Worm (Caenorhabditis elegans) whole organism, late embryonic: Measurements from ENCODE around the gene F13B12.2.

Source experiments
- C38D4.7 ChIP-seq: fragments of 200-800 bp; sonication (Bioruptor generic); optimal IDR thresholded peaks from 2 replicates; lab custom pipeline; 2018; ENCODE audit warnings: mild to moderate bottlenecking, missing genetic modification characterization, moderate library complexity, missing compliant biosample characterization
- F13H6.1 ChIP-seq: sonication (generic microtip); optimal IDR thresholded peaks from 2 replicates; lab custom pipeline; 2016; ENCODE audit warnings: missing genetic modification characterization, missing compliant biosample characterization
- K02D7.2 ChIP-seq: sonication (generic microtip); optimal IDR thresholded peaks from 2 replicates; lab custom pipeline; 2017; ENCODE audit warnings: mild to moderate bottlenecking, missing genetic modification characterization, missing compliant biosample characterization
- K09A11.1 ChIP-seq: sonication (generic microtip); optimal IDR thresholded peaks from 2 replicates; lab custom pipeline; 2017; ENCODE audit warnings: antibody characterized with exemption, mild to moderate bottlenecking, missing genetic modification characterization, missing compliant biosample characterization; ENCODE audit not compliant: insufficient read depth
- T23F11.4 ChIP-seq: fragments of 200-800 bp; sonication (Bioruptor generic); optimal IDR thresholded peaks from 2 replicates; lab custom pipeline; 2018; ENCODE audit warnings: mild to moderate bottlenecking, missing genetic modification characterization, missing compliant biosample characterization
- Y22D7AL.16 ChIP-seq: sonication (generic microtip); optimal IDR thresholded peaks from 2 replicates; lab custom pipeline; 2016; ENCODE audit warnings: missing genetic modification characterization, missing compliant biosample characterization
- ceh-2 ChIP-seq: sonication (generic microtip); optimal IDR thresholded peaks from 2 replicates; lab custom pipeline; 2016; ENCODE audit warnings: missing genotype, missing genetic modification characterization, missing compliant biosample characterization
- ceh-24 ChIP-seq: sonication (generic microtip); optimal IDR thresholded peaks from 2 replicates; lab custom pipeline; 2016; ENCODE audit warnings: mild to moderate bottlenecking, missing genetic modification characterization, missing compliant biosample characterization
- ceh-31 ChIP-seq: sonication (generic microtip); optimal IDR thresholded peaks from 2 replicates; lab custom pipeline; 2016; ENCODE audit warnings: missing genetic modification characterization, missing compliant biosample characterization
- ceh-34 ChIP-seq: sonication (generic microtip); optimal IDR thresholded peaks from 2 replicates; lab custom pipeline; 2016; ENCODE audit warnings: mild to moderate bottlenecking, missing genetic modification characterization, missing compliant biosample characterization
- ceh-48 ChIP-seq: sonication (generic microtip); optimal IDR thresholded peaks from 2 replicates; lab custom pipeline; 2016; ENCODE audit warnings: missing genetic modification characterization, inconsistent platforms, missing compliant biosample characterization
- che-1 ChIP-seq: sonication (generic microtip); optimal IDR thresholded peaks from 2 replicates; lab custom pipeline; 2016; ENCODE audit warnings: mild to moderate bottlenecking, missing genetic modification characterization, missing compliant biosample characterization
- dmd-4 ChIP-seq: sonication (generic microtip); optimal IDR thresholded peaks from 2 replicates; lab custom pipeline; 2016; ENCODE audit warnings: borderline replicate concordance, missing genetic modification characterization, missing compliant biosample characterization
- dve-1 ChIP-seq: sonication (generic microtip); optimal IDR thresholded peaks from 2 replicates; lab custom pipeline; 2017; ENCODE audit warnings: antibody characterized with exemption, mild to moderate bottlenecking, missing genetic modification characterization, missing compliant biosample characterization
- elt-2 ChIP-seq: sonication (generic microtip); optimal IDR thresholded peaks from 2 replicates; lab custom pipeline; 2016; ENCODE audit warnings: missing genetic modification reagents, missing genetic modification characterization, missing compliant biosample characterization
- eyg-1 ChIP-seq: sonication (generic microtip); optimal IDR thresholded peaks from 2 replicates; lab custom pipeline; 2016; ENCODE audit warnings: missing genotype, missing genetic modification characterization, missing compliant biosample characterization
- fkh-10 ChIP-seq: fragments of 150-350 bp; optimal IDR thresholded peaks from 2 replicates; lab custom pipeline; 2014; ENCODE audit warnings: missing biosample characterization, missing genetic modification reagents, missing genetic modification characterization
- fkh-6 ChIP-seq: sonication (generic microtip); optimal IDR thresholded peaks from 2 replicates; lab custom pipeline; 2016; ENCODE audit warnings: missing genetic modification characterization, missing compliant biosample characterization
- hlh-13 ChIP-seq: fragments of 200-800 bp; sonication (Bioruptor generic); optimal IDR thresholded peaks from 2 replicates; lab custom pipeline; 2018; ENCODE audit warnings: mild to moderate bottlenecking, missing genetic modification characterization, missing compliant biosample characterization
- hlh-15 ChIP-seq: sonication (generic microtip); optimal IDR thresholded peaks from 2 replicates; lab custom pipeline; 2016; ENCODE audit warnings: missing genetic modification characterization, missing compliant biosample characterization
- hlh-6 ChIP-seq: sonication (generic microtip); optimal IDR thresholded peaks from 2 replicates; lab custom pipeline; 2016; ENCODE audit warnings: missing genotype, missing genetic modification characterization, missing compliant biosample characterization
- hlh-8 ChIP-seq: sonication (generic microtip); optimal IDR thresholded peaks from 2 replicates; lab custom pipeline; 2016; ENCODE audit warnings: missing genotype, missing genetic modification characterization, missing compliant biosample characterization
- lim-6 ChIP-seq: sonication (generic microtip); optimal IDR thresholded peaks from 2 replicates; lab custom pipeline; 2016; ENCODE audit warnings: missing genetic modification characterization, missing compliant biosample characterization
- lin-11 ChIP-seq: fragments of 200-800 bp; sonication (Bioruptor generic); optimal IDR thresholded peaks from 2 replicates; lab custom pipeline; 2018; ENCODE audit warnings: mild to moderate bottlenecking, missing genetic modification characterization, missing compliant biosample characterization
- mec-3 ChIP-seq: sonication (generic microtip); optimal IDR thresholded peaks from 2 replicates; lab custom pipeline; 2016; ENCODE audit warnings: borderline replicate concordance, missing genetic modification characterization, missing compliant biosample characterization
- nfya-1 ChIP-seq: sonication (generic microtip); optimal IDR thresholded peaks from 2 replicates; lab custom pipeline; 2017; ENCODE audit warnings: missing genetic modification characterization, mild to moderate bottlenecking, missing compliant biosample characterization, antibody characterized with exemption, moderate library complexity
- npax-4 ChIP-seq: sonication (generic microtip); optimal IDR thresholded peaks from 2 replicates; lab custom pipeline; 2016; ENCODE audit warnings: missing genetic modification characterization, missing compliant biosample characterization
- pat-9 ChIP-seq: fragments of 200-800 bp; sonication (Bioruptor generic); optimal IDR thresholded peaks from 2 replicates; lab custom pipeline; 2018; ENCODE audit warnings: mild to moderate bottlenecking, missing genetic modification characterization, moderate library complexity, missing compliant biosample characterization
- pax-1 ChIP-seq: fragments of 150-350 bp; optimal IDR thresholded peaks from 2 replicates; lab custom pipeline; 2014; ENCODE audit warnings: missing biosample characterization, missing genetic modification characterization
- syd-9 ChIP-seq: sonication (generic microtip); optimal IDR thresholded peaks from 2 replicates; lab custom pipeline; 2016; ENCODE audit warnings: mild to moderate bottlenecking, missing genetic modification characterization, moderate library complexity, missing compliant biosample characterization
- tbx-2 ChIP-seq: sonication (generic microtip); optimal IDR thresholded peaks from 2 replicates; lab custom pipeline; 2016; ENCODE audit warnings: missing genetic modification characterization, missing compliant biosample characterization
- ttx-3 ChIP-seq: sonication (generic microtip); optimal IDR thresholded peaks from 2 replicates; lab custom pipeline; 2016; ENCODE audit warnings: missing genetic modification reagents, missing genetic modification characterization, missing compliant biosample characterization
- unc-55 ChIP-seq: sonication (generic microtip); optimal IDR thresholded peaks from 2 replicates; lab custom pipeline; 2017; ENCODE audit warnings: missing biosample characterization, missing genetic modification reagents, missing genetic modification characterization
- unc-86 ChIP-seq: sonication (generic microtip); optimal IDR thresholded peaks from 2 replicates; lab custom pipeline; 2016; ENCODE audit warnings: missing genetic modification characterization, missing compliant biosample characterization
- zip-5 ChIP-seq: sonication (generic microtip); optimal IDR thresholded peaks from 2 replicates; lab custom pipeline; 2016; ENCODE audit warnings: missing genetic modification characterization, missing compliant biosample characterization
- ztf-16 ChIP-seq: sonication (generic microtip); optimal IDR thresholded peaks from 2 replicates; lab custom pipeline; 2017; ENCODE audit warnings: missing genetic modification characterization, missing compliant biosample characterization

The F13B12.2 gene

ce11 chrIV:10467347-10467746, 38.4 kb upstream of the F13B12.2 start:
- TF ChIP-seq ceh-31 (tag; lab: Kevin White, UChicago): no peak
- no peak for TF ChIP-seq K09A11.1 (tag; lab: Kevin White, UChicago)
- no peak for TF ChIP-seq hlh-13
- TF ChIP-seq pat-9 (tag; lab: Kevin White, UChicago): no peak
- no peak for TF ChIP-seq zip-5 (tag; lab: Kevin White, UChicago)
- no peak for TF ChIP-seq K02D7.2
- TF ChIP-seq F13H6.1 (tag; lab: Kevin White, UChicago): no peak
- no peak for TF ChIP-seq unc-55 (GFP tag; lab: Kevin White, UChicago)
- no peak for TF ChIP-seq hlh-8
- TF ChIP-seq elt-2 (tag; lab: Kevin White, UChicago): no peak

DNA sequence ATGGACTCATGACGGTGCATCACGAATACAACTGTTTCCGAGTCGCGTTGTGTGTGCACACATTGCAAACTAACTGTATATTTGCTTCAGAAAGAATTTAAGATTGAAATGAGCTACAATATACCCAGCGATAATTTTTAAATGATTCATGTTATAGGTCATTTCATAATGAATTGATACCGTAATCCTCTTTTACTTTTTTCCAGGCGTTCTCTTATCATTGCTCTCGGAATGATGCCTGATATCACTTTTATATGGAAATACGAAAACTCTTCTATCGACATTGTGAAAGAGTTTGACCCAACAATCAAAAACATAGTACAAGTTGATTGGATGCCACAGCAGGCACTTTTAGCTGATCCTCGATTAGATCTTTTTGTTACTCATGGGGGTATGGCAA, 37.5 kb upstream of the F13B12.2 start:
- TF ChIP-seq lin-11 (tag; lab: Kevin White, UChicago) (no peak), T23F11.4 (GFP tag; lab: Kevin White, UChicago) (no peak), ztf-16 (tag; lab: Kevin White, UChicago) (no peak), che-1 (tag; lab: Kevin White, UChicago) (no peak), npax-4 (tag; lab: Kevin White, UChicago) (no peak), unc-86 (tag; lab: Kevin White, UChicago) (no peak), lim-6 (tag; lab: Kevin White, UChicago) (no peak), hlh-13 (no peak), Y22D7AL.16 (tag; lab: Kevin White, UChicago) (no peak), dve-1 (tag; lab: Kevin White, UChicago) (no peak), C38D4.7 (GFP tag; lab: Kevin White, UChicago) (no peak), hlh-6 (tag; lab: Kevin White, UChicago) (no peak), nfya-1 (tag; lab: Kevin White, UChicago) (no peak), pax-1 (tag; lab: Kevin White, UChicago) (no peak), ttx-3 (tag; lab: Kevin White, UChicago) (no peak), hlh-15 (tag; lab: Kevin White, UChicago) (no peak), syd-9 (tag; lab: Kevin White, UChicago) (no peak), F13H6.1 (tag; lab: Kevin White, UChicago) (no peak)

ce11 chrIV:10465764-10466163, 36.8 kb upstream of the F13B12.2 start:
- TF ChIP-seq pat-9 (tag; lab: Kevin White, UChicago) (no peak), zip-5 (tag; lab: Kevin White, UChicago) (no peak), ceh-24 (no peak), ceh-2 (tag; lab: Kevin White, UChicago) (no peak), ceh-48 (no peak), C38D4.7 (GFP tag; lab: Kevin White, UChicago) (no peak), fkh-6 (no peak), che-1 (tag; lab: Kevin White, UChicago) (no peak), hlh-8 (no peak), ceh-34 (tag; lab: Kevin White, UChicago) (no peak), elt-2 (tag; lab: Kevin White, UChicago) (no peak), hlh-13 (no peak)

ce11 chrIV:10463987-10464638, 35.2 kb upstream of the F13B12.2 start, which contains the start of gene ugt-43:
Gene ugt-43, plus strand, starts transcription at chrIV:10464588.
- TF ChIP-seq elt-2 (tag; lab: Kevin White, UChicago) (peak; percentile 5), hlh-15 (tag; lab: Kevin White, UChicago) (no peak)

DNA sequence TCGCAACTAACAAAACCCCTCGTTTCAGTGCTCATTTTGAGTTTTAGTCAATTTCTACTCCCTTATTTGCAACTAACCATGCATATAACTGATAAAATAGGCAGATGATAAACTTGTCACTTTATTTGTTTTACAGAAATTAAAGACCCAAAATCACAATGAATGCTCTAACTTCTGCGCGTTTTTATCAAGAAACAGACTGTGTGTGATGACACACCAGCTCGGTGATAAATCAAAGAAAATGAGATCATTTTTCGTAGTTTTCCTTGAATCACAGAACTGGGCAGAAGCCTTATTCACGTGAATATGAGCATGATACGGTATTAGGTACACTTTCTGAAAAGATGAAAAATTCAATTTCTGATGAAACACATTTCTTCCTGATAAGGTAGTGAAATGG, 34.2 kb upstream of the F13B12.2 start:
- TF ChIP-seq mec-3: no peak
- no peak for TF ChIP-seq eyg-1 (tag; lab: Kevin White, UChicago)
- TF ChIP-seq tbx-2 (tag; lab: Kevin White, UChicago): no peak
- no peak for TF ChIP-seq dmd-4 (tag; lab: Kevin White, UChicago)
- peak; percentile 42 for TF ChIP-seq elt-2 (tag; lab: Kevin White, UChicago)
- TF ChIP-seq fkh-10 (GFP tag; lab: Kevin White, UChicago): no peak
